Fruit fly (Drosophila melanogaster): Measurements from ENCODE around the gene Ssdp.

DNA sequence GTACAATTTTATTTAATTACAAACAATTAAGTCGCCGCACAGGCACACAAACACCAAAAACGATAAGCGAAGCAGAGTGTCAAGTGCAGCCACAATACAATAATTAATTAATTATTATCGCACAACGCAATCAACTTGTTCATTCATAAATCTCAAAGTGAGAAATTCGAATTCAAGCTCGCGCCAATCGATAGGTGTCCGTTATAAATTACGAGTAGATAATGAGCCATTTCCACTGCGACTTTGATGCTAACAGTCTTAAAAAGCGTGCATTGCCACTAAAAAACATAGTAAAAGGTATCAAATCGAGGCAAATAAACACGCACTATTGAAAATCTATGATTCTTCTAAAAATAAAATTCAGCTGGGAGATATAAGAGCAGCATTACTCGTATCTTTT is 30.8 kb upstream of the Ssdp start:
- TF ChIP-seq tj (GFP tag; optimal IDR thresholded peaks at IDR 0.05) = no peak
- TF ChIP-seq CG11617 (GFP tag; optimal IDR thresholded peaks at IDR 0.05) = no peak
